Worm (Caenorhabditis elegans) whole organism, late embryonic: ENCODE results near the gene wrt-2.
A peak's percentile ranks its signal among the peaks of the same experiment; 100 is the strongest.

Experiments used
- C38D4.7 ChIP-seq: fragments of 200-800 bp; sonication (Bioruptor generic); optimal IDR thresholded peaks from 2 replicates; lab custom pipeline; 2018; ENCODE audit warnings: mild to moderate bottlenecking, missing genetic modification characterization, moderate library complexity, missing compliant biosample characterization
- F13H6.1 ChIP-seq: sonication (generic microtip); optimal IDR thresholded peaks from 2 replicates; lab custom pipeline; 2016; ENCODE audit warnings: missing genetic modification characterization, missing compliant biosample characterization
- K09A11.1 ChIP-seq: sonication (generic microtip); optimal IDR thresholded peaks from 2 replicates; lab custom pipeline; 2017; ENCODE audit warnings: antibody characterized with exemption, mild to moderate bottlenecking, missing genetic modification characterization, missing compliant biosample characterization; ENCODE audit not compliant: insufficient read depth
- ahr-1 ChIP-seq: sonication (generic microtip); optimal IDR thresholded peaks from 2 replicates; lab custom pipeline; 2016; ENCODE audit warnings: missing genetic modification characterization, missing compliant biosample characterization
- ceh-14 ChIP-seq: sonication (generic microtip); optimal IDR thresholded peaks from 2 replicates; lab custom pipeline; 2016; ENCODE audit warnings: missing genotype, missing genetic modification characterization, missing compliant biosample characterization
- ceh-19 ChIP-seq: fragments of 200-800 bp; sonication (Bioruptor generic); optimal IDR thresholded peaks from 2 replicates; lab custom pipeline; 2018; ENCODE audit warnings: mild to moderate bottlenecking, missing genetic modification characterization, missing compliant biosample characterization
- ceh-2 ChIP-seq: sonication (generic microtip); optimal IDR thresholded peaks from 2 replicates; lab custom pipeline; 2016; ENCODE audit warnings: missing genotype, missing genetic modification characterization, missing compliant biosample characterization
- ceh-22 ChIP-seq: sonication (generic microtip); optimal IDR thresholded peaks from 2 replicates; lab custom pipeline; 2017; ENCODE audit warnings: missing biosample characterization, missing genetic modification characterization
- ceh-24 ChIP-seq: sonication (generic microtip); optimal IDR thresholded peaks from 2 replicates; lab custom pipeline; 2016; ENCODE audit warnings: mild to moderate bottlenecking, missing genetic modification characterization, missing compliant biosample characterization
- ceh-30 ChIP-seq: fragments of 150-350 bp; optimal IDR thresholded peaks from 2 replicates; lab custom pipeline; 2014; ENCODE audit warnings: missing biosample characterization, missing genetic modification characterization
- ceh-31 ChIP-seq: sonication (generic microtip); optimal IDR thresholded peaks from 2 replicates; lab custom pipeline; 2016; ENCODE audit warnings: missing genetic modification characterization, missing compliant biosample characterization
- ceh-34 ChIP-seq: sonication (generic microtip); optimal IDR thresholded peaks from 2 replicates; lab custom pipeline; 2016; ENCODE audit warnings: mild to moderate bottlenecking, missing genetic modification characterization, missing compliant biosample characterization
- ceh-45 ChIP-seq: fragments of 200-800 bp; sonication (Bioruptor generic); IDR thresholded peaks from 2 replicates; pipeline ENCODE4 v1.3.6; 2022; ENCODE audit warnings: missing genetic modification reagents, missing genetic modification characterization, missing compliant biosample characterization
- ceh-48 ChIP-seq: sonication (generic microtip); optimal IDR thresholded peaks from 2 replicates; lab custom pipeline; 2016; ENCODE audit warnings: missing genetic modification characterization, inconsistent platforms, missing compliant biosample characterization
- dve-1 ChIP-seq: sonication (generic microtip); optimal IDR thresholded peaks from 2 replicates; lab custom pipeline; 2017; ENCODE audit warnings: antibody characterized with exemption, mild to moderate bottlenecking, missing genetic modification characterization, missing compliant biosample characterization
- elt-2 ChIP-seq: sonication (generic microtip); optimal IDR thresholded peaks from 2 replicates; lab custom pipeline; 2016; ENCODE audit warnings: missing genetic modification reagents, missing genetic modification characterization, missing compliant biosample characterization
- elt-4 ChIP-seq: sonication (generic microtip); optimal IDR thresholded peaks from 2 replicates; lab custom pipeline; 2016; ENCODE audit warnings: missing genetic modification characterization, missing compliant biosample characterization
- eyg-1 ChIP-seq: sonication (generic microtip); optimal IDR thresholded peaks from 2 replicates; lab custom pipeline; 2016; ENCODE audit warnings: missing genotype, missing genetic modification characterization, missing compliant biosample characterization
- gmeb-2 ChIP-seq: sonication (generic microtip); optimal IDR thresholded peaks from 2 replicates; lab custom pipeline; 2016; ENCODE audit warnings: missing genetic modification characterization, inconsistent platforms, missing compliant biosample characterization
- hlh-30 ChIP-seq: sonication (generic microtip); optimal IDR thresholded peaks from 2 replicates; lab custom pipeline; 2017; ENCODE audit warnings: antibody characterized with exemption, missing genetic modification characterization, missing compliant biosample characterization; ENCODE audit not compliant: insufficient read depth
- lim-6 ChIP-seq: sonication (generic microtip); optimal IDR thresholded peaks from 2 replicates; lab custom pipeline; 2016; ENCODE audit warnings: missing genetic modification characterization, missing compliant biosample characterization
- lin-11 ChIP-seq: fragments of 200-800 bp; sonication (Bioruptor generic); optimal IDR thresholded peaks from 2 replicates; lab custom pipeline; 2018; ENCODE audit warnings: mild to moderate bottlenecking, missing genetic modification characterization, missing compliant biosample characterization
- mec-3 ChIP-seq: sonication (generic microtip); optimal IDR thresholded peaks from 2 replicates; lab custom pipeline; 2016; ENCODE audit warnings: borderline replicate concordance, missing genetic modification characterization, missing compliant biosample characterization
- nfya-1 ChIP-seq: sonication (generic microtip); optimal IDR thresholded peaks from 2 replicates; lab custom pipeline; 2017; ENCODE audit warnings: missing genetic modification characterization, mild to moderate bottlenecking, missing compliant biosample characterization, antibody characterized with exemption, moderate library complexity
- nhr-11 ChIP-seq: fragments of 150-350 bp; optimal IDR thresholded peaks from 2 replicates; lab custom pipeline; 2014; ENCODE audit warnings: missing biosample characterization, missing genetic modification characterization
- nhr-232 ChIP-seq: sonication (generic microtip); optimal IDR thresholded peaks from 2 replicates; lab custom pipeline; 2016; ENCODE audit warnings: missing genetic modification characterization, missing compliant biosample characterization
- npax-4 ChIP-seq: sonication (generic microtip); optimal IDR thresholded peaks from 2 replicates; lab custom pipeline; 2016; ENCODE audit warnings: missing genetic modification characterization, missing compliant biosample characterization
- pag-3 ChIP-seq: sonication (generic microtip); optimal IDR thresholded peaks from 2 replicates; lab custom pipeline; 2016; ENCODE audit warnings: missing compliant biosample characterization, missing genetic modification characterization, borderline replicate concordance
- pat-9 ChIP-seq: fragments of 200-800 bp; sonication (Bioruptor generic); optimal IDR thresholded peaks from 2 replicates; lab custom pipeline; 2018; ENCODE audit warnings: mild to moderate bottlenecking, missing genetic modification characterization, moderate library complexity, missing compliant biosample characterization
- pax-1 ChIP-seq: fragments of 150-350 bp; optimal IDR thresholded peaks from 2 replicates; lab custom pipeline; 2014; ENCODE audit warnings: missing biosample characterization, missing genetic modification characterization
- pha-4 ChIP-seq: fragments of 150-350 bp; optimal IDR thresholded peaks from 2 replicates; lab custom pipeline; 2018; ENCODE audit warnings: missing biosample characterization, missing genetic modification reagents, missing genetic modification characterization
- pqm-1 ChIP-seq: sonication (generic microtip); optimal IDR thresholded peaks from 2 replicates; lab custom pipeline; 2016; ENCODE audit warnings: missing genetic modification characterization, missing compliant biosample characterization
- ref-2 ChIP-seq: sonication (generic microtip); optimal IDR thresholded peaks from 2 replicates; lab custom pipeline; 2016; ENCODE audit warnings: missing genetic modification characterization, missing compliant biosample characterization
- rnt-1 ChIP-seq: sonication (generic microtip); optimal IDR thresholded peaks from 2 replicates; lab custom pipeline; 2016; ENCODE audit warnings: missing genetic modification characterization, missing compliant biosample characterization
- sox-2 ChIP-seq: fragments of 200-800 bp; sonication (Bioruptor generic); IDR thresholded peaks from 2 replicates; pipeline ENCODE4 v1.3.6; 2022; ENCODE audit warnings: missing genetic modification reagents, missing genetic modification characterization, missing compliant biosample characterization
- tbx-2 ChIP-seq: sonication (generic microtip); optimal IDR thresholded peaks from 2 replicates; lab custom pipeline; 2016; ENCODE audit warnings: missing genetic modification characterization, missing compliant biosample characterization
- unc-3 ChIP-seq, 2 experiments: fragments of 200-800 bp in 1 of 2; sonication (Bioruptor generic) in 1 of 2; sonication (generic microtip) in 1 of 2; conservative IDR thresholded peaks in 1 of 2; optimal IDR thresholded peaks in 1 of 2; 2 replicates each; pipeline versions ENCODE4 v1.3.6 to Lab custom; 2016 to 2022; ENCODE audit warnings: missing compliant biosample characterization in 2 of 2, missing genetic modification characterization in 2 of 2, missing genetic modification reagents in 1 of 2
- unc-55 ChIP-seq: sonication (generic microtip); optimal IDR thresholded peaks from 2 replicates; lab custom pipeline; 2017; ENCODE audit warnings: missing biosample characterization, missing genetic modification reagents, missing genetic modification characterization
- unc-86 ChIP-seq: sonication (generic microtip); optimal IDR thresholded peaks from 2 replicates; lab custom pipeline; 2016; ENCODE audit warnings: missing genetic modification characterization, missing compliant biosample characterization
- zip-5 ChIP-seq: sonication (generic microtip); optimal IDR thresholded peaks from 2 replicates; lab custom pipeline; 2016; ENCODE audit warnings: missing genetic modification characterization, missing compliant biosample characterization

Gene wrt-2

DNA sequence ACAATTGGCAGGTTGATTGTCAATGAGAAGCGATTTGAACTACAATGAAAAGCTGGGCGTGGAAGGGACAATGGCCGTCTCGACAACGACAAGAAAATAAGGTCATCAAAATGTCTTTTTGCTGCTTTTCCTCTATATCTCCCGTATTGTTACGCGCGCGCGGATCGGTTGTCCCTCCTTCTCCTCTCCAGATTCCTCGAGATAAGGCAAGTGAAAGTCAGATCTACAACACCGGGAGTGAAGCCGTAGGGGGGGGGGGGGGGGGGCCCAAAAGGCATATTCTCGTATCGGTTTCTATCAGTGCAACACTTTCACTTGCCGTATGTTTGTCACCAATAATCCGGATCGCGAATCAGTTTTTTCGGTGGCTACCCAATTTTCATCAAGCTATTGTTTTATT is at the start of gene wrt-2:
Gene wrt-2 (minus strand): TSS at position 46 of the 400 bp plus-strand sequence.
- TF ChIP-seq F13H6.1 = no peak
- no peak for TF ChIP-seq ceh-48 (tag; lab: Kevin White, UChicago)
- TF ChIP-seq nhr-11 = no peak
- TF ChIP-seq ref-2 = no peak
- no peak for TF ChIP-seq ceh-31
- no peak for TF ChIP-seq dve-1
- no peak for TF ChIP-seq ceh-14
- TF ChIP-seq ceh-45 (GFP tag; lab: Robert Waterston, UW) = no peak
- no peak for TF ChIP-seq ceh-2
- no peak for TF ChIP-seq pha-4
- TF ChIP-seq pqm-1 (tag; lab: Kevin White, UChicago) = no peak
- no peak for TF ChIP-seq zip-5 (tag; lab: Kevin White, UChicago)
- no peak for TF ChIP-seq lin-11 (tag; lab: Kevin White, UChicago)
- TF ChIP-seq mec-3 (tag; lab: Kevin White, UChicago) = no peak

DNA sequence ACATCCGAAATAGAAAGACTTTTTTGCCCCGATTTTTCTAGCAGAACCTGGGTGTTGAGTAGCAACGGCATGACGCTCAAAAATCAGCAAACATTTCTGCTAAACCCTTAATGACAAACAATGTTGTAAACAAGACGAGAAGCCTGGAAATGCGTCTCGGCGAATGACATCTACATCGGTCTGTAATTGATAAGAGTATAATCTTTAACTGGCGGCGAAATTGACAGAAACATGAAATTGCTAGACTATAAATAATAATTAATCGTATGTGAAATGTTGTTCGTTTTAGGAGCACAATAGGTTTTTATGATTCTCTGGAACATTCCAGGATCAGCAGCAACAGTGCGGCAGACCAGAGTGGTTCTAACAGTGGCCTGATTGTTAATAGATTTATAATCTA is 47.6 kb upstream of the wrt-2 start:
- no peak for TF ChIP-seq ceh-45 (GFP tag; lab: Robert Waterston, UW)
- TF ChIP-seq pax-1 (tag; lab: Kevin White, UChicago) = no peak
- no peak for TF ChIP-seq rnt-1 (tag; lab: Kevin White, UChicago)
- no peak for TF ChIP-seq ceh-14

DNA sequence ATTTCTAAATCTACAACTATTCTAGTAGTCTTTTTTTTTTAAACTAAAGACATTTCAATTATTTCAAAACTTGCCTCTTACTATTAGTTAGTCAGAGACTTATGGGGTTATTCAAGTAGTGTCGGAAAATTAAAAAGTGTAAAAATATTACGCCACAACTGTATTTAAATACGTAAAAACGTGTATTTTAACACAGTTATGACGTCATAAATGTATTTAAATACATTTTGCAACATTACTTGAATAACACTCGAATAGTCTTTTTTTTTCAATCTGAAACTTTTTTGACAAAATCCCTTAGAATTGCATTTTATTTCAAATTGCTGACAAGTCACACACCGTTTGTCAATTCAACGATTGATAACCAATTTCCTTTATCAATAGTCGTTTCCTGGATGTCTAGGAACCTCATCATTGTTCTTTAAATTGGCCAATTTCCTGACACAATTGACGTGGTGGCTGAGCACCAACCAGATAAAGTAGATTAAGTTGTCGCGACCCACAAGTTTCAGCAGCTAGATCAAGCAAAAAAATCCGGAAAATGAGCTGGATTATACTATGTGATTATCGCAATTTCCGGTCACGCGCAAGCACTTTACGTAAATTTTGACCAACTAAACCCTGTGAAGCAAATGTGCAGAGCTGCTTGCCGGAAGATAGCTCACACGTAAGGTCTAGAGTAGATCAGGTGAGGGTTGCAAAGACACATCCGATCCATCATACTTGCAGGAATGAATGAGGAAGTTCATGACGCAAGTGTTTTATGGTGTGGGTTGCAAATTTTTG is 45.6 kb upstream of the wrt-2 start:
- TF ChIP-seq npax-4 (tag; lab: Kevin White, UChicago) (no peak), ceh-34 (tag; lab: Kevin White, UChicago) (no peak), unc-3 (GFP tag; conservative IDR thresholded peaks at IDR 0.05; lab: Robert Waterston, UW) (no peak), unc-3 (tag; optimal IDR thresholded peaks at IDR 0.05; lab: Kevin White, UChicago) (no peak), tbx-2 (tag; lab: Kevin White, UChicago) (no peak), sox-2 (GFP tag; lab: Robert Waterston, UW) (no peak), nhr-232 (no peak), pag-3 (tag; lab: Kevin White, UChicago) (no peak), unc-55 (GFP tag; lab: Kevin White, UChicago) (no peak), unc-86 (tag; lab: Kevin White, UChicago) (no peak), ahr-1 (tag; lab: Kevin White, UChicago) (no peak), ceh-19 (GFP tag; lab: Kevin White, UChicago) (no peak), nfya-1 (tag; lab: Kevin White, UChicago) (no peak)

DNA sequence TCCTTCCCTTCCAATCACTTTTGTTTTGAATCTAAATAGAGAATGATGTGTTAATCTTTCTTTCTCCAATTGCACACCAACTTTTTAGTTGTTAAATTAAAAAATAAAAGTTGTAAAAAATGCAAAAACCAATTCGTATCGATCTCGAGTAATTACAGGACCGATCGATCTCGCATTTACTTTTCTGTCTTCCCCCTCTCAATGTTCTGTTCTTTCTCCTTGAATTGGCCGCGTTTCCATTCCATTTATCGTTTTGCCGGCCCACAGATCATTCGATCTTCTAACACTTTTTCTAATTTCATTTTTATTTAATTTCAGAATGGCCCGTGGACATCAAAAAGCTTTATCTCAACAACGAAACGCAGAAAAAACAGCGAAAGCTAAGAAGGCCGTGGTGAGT is 41.0 kb upstream of the wrt-2 start, which contains the start of gene K10B3.1:
Gene K10B3.1 (plus strand): TSS at position 301 of the 400 bp plus-strand sequence.
- TF ChIP-seq K09A11.1 (tag; lab: Kevin White, UChicago) = no peak
- TF ChIP-seq eyg-1 (tag; lab: Kevin White, UChicago) = no peak
- TF ChIP-seq ceh-24 (tag; lab: Kevin White, UChicago) = no peak
- TF ChIP-seq C38D4.7 (GFP tag; lab: Kevin White, UChicago) = no peak
- TF ChIP-seq ceh-45 (GFP tag; lab: Robert Waterston, UW) = no peak
- no peak for TF ChIP-seq unc-55 (GFP tag; lab: Kevin White, UChicago)
- no peak for TF ChIP-seq unc-86 (tag; lab: Kevin White, UChicago)
- no peak for TF ChIP-seq pag-3 (tag; lab: Kevin White, UChicago)
- no peak for TF ChIP-seq tbx-2 (tag; lab: Kevin White, UChicago)

DNA sequence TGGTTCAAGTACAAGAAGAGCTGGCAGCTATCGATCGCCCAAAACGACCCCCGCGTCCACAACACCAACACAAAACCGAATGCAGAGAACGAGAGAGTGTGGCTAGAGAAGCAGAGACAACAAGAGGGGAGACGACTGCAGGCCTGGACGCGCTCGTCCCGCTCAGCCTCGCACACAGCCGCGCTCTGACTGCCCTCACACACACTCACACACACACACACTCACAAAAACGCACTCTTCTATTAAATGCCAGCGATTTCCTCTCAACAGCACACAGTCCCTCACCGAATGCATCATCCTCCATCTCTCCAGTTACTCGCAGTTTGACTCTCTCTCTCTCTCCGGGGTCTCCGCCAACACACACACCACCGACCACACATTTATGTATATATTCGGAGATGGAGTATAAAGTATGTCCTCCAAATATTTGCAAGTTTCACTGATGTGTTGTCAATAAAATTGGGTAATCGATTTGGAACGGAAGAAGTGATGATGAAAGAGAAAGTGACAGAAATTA is 33.5 kb upstream of the wrt-2 start:
- TF ChIP-seq sox-2 (GFP tag; lab: Robert Waterston, UW) (peak; percentile 16; the same call in 1 of the 2 replicates), hlh-30 (tag; lab: Kevin White, UChicago) (peak; percentile 84), unc-3 (GFP tag; conservative IDR thresholded peaks at IDR 0.05; lab: Robert Waterston, UW) (no peak; the same call in 1 of the 2 replicates), unc-3 (tag; optimal IDR thresholded peaks at IDR 0.05; lab: Kevin White, UChicago) (peak; percentile 43), ceh-30 (no peak), gmeb-2 (tag; lab: Kevin White, UChicago) (peak; percentile 17), pqm-1 (tag; lab: Kevin White, UChicago) (peak; percentile 51), ceh-19 (GFP tag; lab: Kevin White, UChicago) (peak; percentile 84), lim-6 (peak; percentile 65), pha-4 (no peak), K09A11.1 (tag; lab: Kevin White, UChicago) (peak; percentile 44), pax-1 (tag; lab: Kevin White, UChicago) (no peak), ref-2 (peak; percentile 92), npax-4 (tag; lab: Kevin White, UChicago) (no peak), elt-2 (tag; lab: Kevin White, UChicago) (peak; percentile 55), elt-4 (tag; lab: Kevin White, UChicago) (no peak), pat-9 (tag; lab: Kevin White, UChicago) (peak; percentile 62), ceh-22 (tag; lab: Kevin White, UChicago) (peak; percentile 90)
